Worm (Caenorhabditis elegans): ENCODE results near the gene F54C9.9.

DNA sequence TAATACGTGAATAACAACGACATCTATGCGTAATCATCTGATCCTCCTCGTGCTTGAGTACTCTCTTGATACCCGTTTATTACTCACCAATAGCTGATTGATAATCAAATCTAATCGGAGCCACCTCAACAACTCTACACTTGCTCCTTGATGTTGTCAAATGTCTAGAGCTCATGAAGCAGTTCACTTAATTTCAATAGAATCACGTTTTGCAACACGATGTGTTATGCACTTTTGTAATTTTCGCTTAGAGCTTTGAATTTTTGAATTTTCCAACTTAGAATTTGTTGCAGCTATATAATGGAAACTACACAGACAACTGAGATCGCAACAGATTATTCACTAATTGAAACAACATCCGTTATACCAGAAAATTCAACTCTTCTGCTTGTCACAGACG is 34.6 kb downstream of the F54C9.9 start, which contains the start of gene T22C8.1:
- TF ChIP-seq pes-1 (GFP tag; IDR thresholded peaks at IDR 0.05) (no peak), scrt-1 (GFP tag; IDR thresholded peaks at IDR 0.05) (no peak), ama-1 (optimal IDR thresholded peaks at IDR 0.05) (no peak), tbx-11 (GFP tag; IDR thresholded peaks at IDR 0.05) (no peak), hnd-1 (tag; optimal IDR thresholded peaks at IDR 0.05) (no peak), ets-7 (tag; optimal IDR thresholded peaks at IDR 0.05) (no peak), tbx-37 (GFP tag; conservative IDR thresholded peaks at IDR 0.05) (no peak), hmbx-1 (tag; optimal IDR thresholded peaks at IDR 0.05) (no peak), flt-1 (GFP tag; IDR thresholded peaks at IDR 0.05) (no peak), aly-1 (tag; optimal IDR thresholded peaks at IDR 0.05) (no peak), hmg-4 (GFP tag; optimal IDR thresholded peaks at IDR 0.05) (no peak), tra-4 (tag; optimal IDR thresholded peaks at IDR 0.05) (no peak)
